Fruit fly (Drosophila melanogaster): ENCODE results near the gene CG10352.
A peak's percentile ranks its signal among the peaks of the same experiment; 100 is the strongest.

The CG10352 gene

DNA sequence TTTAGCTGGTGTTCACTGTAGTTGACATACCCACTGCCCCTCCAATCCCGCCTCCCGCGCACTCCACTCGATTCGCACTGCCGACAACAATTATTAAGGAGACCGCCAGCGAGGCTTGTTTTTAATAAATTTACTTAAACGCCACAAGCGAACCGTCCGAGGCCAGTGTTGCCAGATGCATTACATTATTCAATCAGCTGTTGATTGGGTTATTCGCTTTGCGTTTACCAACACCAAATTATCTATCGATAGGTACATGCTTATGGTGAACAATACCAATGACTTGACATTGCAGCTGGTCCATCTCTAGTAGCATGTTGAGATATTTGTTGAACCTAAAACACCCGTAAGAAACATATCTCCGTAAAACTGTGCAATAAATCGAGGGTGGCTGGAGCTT lies 10.0 kb upstream of the CG10352 start, which contains the start of the genes CG10353 and SelG (continued):
- peak; percentile 83 for TF ChIP-seq knrl (GFP tag; IDR thresholded peaks at IDR 0.05; ENCODE audit: partially characterized antibody)
- peak; percentile 63 for TF ChIP-seq slbo (GFP tag; IDR thresholded peaks at IDR 0.05)
- peak; percentile 21 for TF ChIP-seq sqz (GFP tag; optimal IDR thresholded peaks at IDR 0.05)
- TF ChIP-seq tgo (GFP tag; IDR thresholded peaks at IDR 0.05) = peak; percentile 20; the same call in 1 of the 3 replicates
- no peak for TF ChIP-seq CG6683 (GFP tag; optimal IDR thresholded peaks at IDR 0.05)
- TF ChIP-seq CG16863 (GFP tag; optimal IDR thresholded peaks at IDR 0.05) = peak; percentile 10
- peak; percentile 21 for TF ChIP-seq pum (GFP tag; optimal IDR thresholded peaks at IDR 0.05)
- TF ChIP-seq CG8944 (GFP tag; optimal IDR thresholded peaks at IDR 0.05) = peak; percentile 46
- peak; percentile 48 for TF ChIP-seq CG8290 (GFP tag; optimal IDR thresholded peaks at IDR 0.05)
- TF ChIP-seq CG8290 (tag; optimal IDR thresholded peaks at IDR 0.05) = peak in 1 of 2 experiments; percentile 85
- TF ChIP-seq NfI (GFP tag; optimal IDR thresholded peaks at IDR 0.05) = peak; percentile 26
- TF ChIP-seq CG10366 (GFP tag; IDR thresholded peaks at IDR 0.05) = 0 out of 2 replicates have a peak, but pooled peaks have one; percentile 11
- no peak for TF ChIP-seq CG15011 (GFP tag; optimal IDR thresholded peaks at IDR 0.05)
- TF ChIP-seq CG33213 (GFP tag; optimal IDR thresholded peaks at IDR 0.05) = peak; percentile 57
- peak; percentile 90 for TF ChIP-seq Bgb (GFP tag; IDR thresholded peaks at IDR 0.05; ENCODE audit: partially characterized antibody)
- TF ChIP-seq tll (GFP tag; optimal IDR thresholded peaks at IDR 0.05) = peak in 1 of 2 experiments; percentile 36
- peak; percentile 24 for TF ChIP-seq CG3281 (GFP tag; optimal IDR thresholded peaks at IDR 0.05)
- TF ChIP-seq cad (GFP tag; optimal IDR thresholded peaks at IDR 0.05) = no peak
- peak; percentile 67 for TF ChIP-seq CG9932 (GFP tag; IDR thresholded peaks at IDR 0.05)
- peak; percentile 76 for TF ChIP-seq CG3995 (GFP tag; optimal IDR thresholded peaks at IDR 0.05)
- TF ChIP-seq Hr78 (GFP tag; optimal IDR thresholded peaks at IDR 0.05) = no peak
- peak; percentile 86 for TF ChIP-seq BEAF-32 (GFP tag; optimal IDR thresholded peaks at IDR 0.05)
- TF ChIP-seq Dip3 (GFP tag; optimal IDR thresholded peaks at IDR 0.05) = peak; percentile 44
- TF ChIP-seq MBD-R2 (GFP tag; IDR thresholded peaks at IDR 0.05) = peak; percentile 91
- peak; percentile 73 for TF ChIP-seq CG12659 (GFP tag; optimal IDR thresholded peaks at IDR 0.05)
- TF ChIP-seq CG17912 (GFP tag; optimal IDR thresholded peaks at IDR 0.05) = no peak
- TF ChIP-seq ERR (GFP tag; optimal IDR thresholded peaks at IDR 0.05) = peak; percentile 72
- no peak for TF ChIP-seq tap (tag; optimal IDR thresholded peaks at IDR 0.05)
- peak; percentile 51 for TF ChIP-seq lab (GFP tag; optimal IDR thresholded peaks at IDR 0.05)
- peak; percentile 56; the same call in 1 of the 2 replicates for TF ChIP-seq nerfin-2 (GFP tag; IDR thresholded peaks at IDR 0.05; ENCODE audit: partially characterized antibody)
- no peak for TF ChIP-seq CG6689 (GFP tag; IDR thresholded peaks at IDR 0.05)
- 0 out of 2 replicates have a peak, but pooled peaks have one; percentile 29 for TF ChIP-seq wdn (GFP tag; IDR thresholded peaks at IDR 0.05)
- TF ChIP-seq CG9797 (GFP tag; optimal IDR thresholded peaks at IDR 0.05) = peak; percentile 29
- no peak for TF ChIP-seq pan (optimal IDR thresholded peaks at IDR 0.05)
- TF ChIP-seq pan (GFP tag; optimal IDR thresholded peaks at IDR 0.05 in 1 of 2, IDR thresholded peaks at IDR 0.05 in 1 of 2) = peak in 1 of 2 experiments; percentile 21
- peak; percentile 32 to 76 for TF ChIP-seq dpn (GFP tag; optimal IDR thresholded peaks at IDR 0.05)
- no peak for TF ChIP-seq cato (GFP tag; optimal IDR thresholded peaks at IDR 0.05; ENCODE audit: borderline replicate concordance)
- TF ChIP-seq zen (tag; optimal IDR thresholded peaks at IDR 0.05) = peak; percentile 25
- TF ChIP-seq Hsf (GFP tag; optimal IDR thresholded peaks at IDR 0.05) = peak; percentile 22
- peak; percentile 87 for TF ChIP-seq B-H2 (GFP tag; optimal IDR thresholded peaks at IDR 0.05)
- peak; percentile 70; the same call in 1 of the 2 replicates for TF ChIP-seq CG42726 (GFP tag; IDR thresholded peaks at IDR 0.05; ENCODE audit: partially characterized antibody)
- TF ChIP-seq ATbp (GFP tag; optimal IDR thresholded peaks at IDR 0.05) = no peak
- TF ChIP-seq hbn (GFP tag; IDR thresholded peaks at IDR 0.05; ENCODE audit: partially characterized antibody) = peak; percentile 86
- TF ChIP-seq ind (GFP tag; optimal IDR thresholded peaks at IDR 0.05) = peak; percentile 34
- TF ChIP-seq pfk (GFP tag; optimal IDR thresholded peaks at IDR 0.05) = peak; percentile 36
- TF ChIP-seq chm (GFP tag; IDR thresholded peaks at IDR 0.05) = peak; percentile 49; the same call in 1 of the 2 replicates
- no peak for TF ChIP-seq Taf1 (GFP tag; IDR thresholded peaks at IDR 0.05)
- TF ChIP-seq CG8359 (GFP tag; optimal IDR thresholded peaks at IDR 0.05; ENCODE audit: borderline replicate concordance) = no peak
- peak; percentile 50 for TF ChIP-seq gro (GFP tag; optimal IDR thresholded peaks at IDR 0.05)
- TF ChIP-seq CG3065 (GFP tag; optimal IDR thresholded peaks at IDR 0.05) = no peak

Data from whole organism, embryonic.